Worm (Caenorhabditis elegans) whole organism, L1 larva: ENCODE data around the gene cutl-19.

Experiments
- C16A3.4 ChIP-seq: fragments of 150-350 bp; optimal IDR thresholded peaks from 2 replicates; lab custom pipeline; 2014; ENCODE audit warnings: missing biosample characterization, missing genetic modification characterization
- C34B4.2 ChIP-seq: sonication (generic microtip); optimal IDR thresholded peaks from 2 replicates; lab custom pipeline; 2017; ENCODE audit warnings: mild to moderate bottlenecking, missing genetic modification characterization, missing compliant biosample characterization
- F16B12.6 ChIP-seq: fragments of 150-350 bp; optimal IDR thresholded peaks from 2 replicates; lab custom pipeline; 2014; ENCODE audit warnings: missing biosample characterization, missing genetic modification characterization
- Y116A8C.19 ChIP-seq: sonication (generic microtip); optimal IDR thresholded peaks from 2 replicates; lab custom pipeline; 2016; ENCODE audit warnings: missing compliant biosample characterization, missing genetic modification characterization, borderline replicate concordance
- blmp-1 ChIP-seq: fragments of 150-350 bp; optimal IDR thresholded peaks from 2 replicates; lab custom pipeline; 2014; ENCODE audit warnings: missing biosample characterization, missing genetic modification characterization
- ceh-82 ChIP-seq, 3 experiments: fragments of 150-350 bp in 1 of 3; sonication (generic microtip) in 2 of 3; optimal IDR thresholded peaks; 2 replicates each; lab custom pipeline; 2014 to 2017; ENCODE audit warnings: missing biosample characterization in 3 of 3, missing genetic modification characterization in 3 of 3
- ceh-88 ChIP-seq: fragments of 200-800 bp; sonication (Bioruptor generic); IDR thresholded peaks from 2 replicates; pipeline ENCODE4 v1.3.6; 2022; ENCODE audit warnings: missing genetic modification characterization, missing compliant biosample characterization
- dpl-1 ChIP-seq, 3 experiments: fragments of 150-350 bp in 2 of 3; sonication (generic microtip) in 1 of 3; optimal IDR thresholded peaks; 2 replicates each; lab custom pipeline; 2014 to 2017; ENCODE audit warnings: missing biosample characterization in 3 of 3, missing genetic modification characterization in 3 of 3, missing genetic modification reagents in 3 of 3
- efl-1 ChIP-seq, 4 experiments: fragments of 150-350 bp; optimal IDR thresholded peaks in 3 of 4; peaks in 1 of 4; 1 replicate in 1 of 4; 2 replicates in 3 of 4; lab custom pipeline; 2014; ENCODE audit warnings: missing biosample characterization in 2 of 4, missing genetic modification characterization in 2 of 4, missing genetic modification reagents in 2 of 4
- efl-3 ChIP-seq: fragments of 200-800 bp; sonication (Bioruptor generic); optimal IDR thresholded peaks from 2 replicates; lab custom pipeline; 2018; ENCODE audit warnings: mild to moderate bottlenecking, missing genetic modification characterization, missing compliant biosample characterization
- egl-27 ChIP-seq, 2 experiments: fragments of 150-350 bp in 1 of 2; sonication (generic microtip); optimal IDR thresholded peaks; 3 replicates each; lab custom pipeline; 2017 to 2018; ENCODE audit warnings: missing biosample characterization in 2 of 2, missing genetic modification characterization in 2 of 2, missing genetic modification reagents in 2 of 2
- elt-2 ChIP-seq: sonication (generic microtip); optimal IDR thresholded peaks from 2 replicates; lab custom pipeline; 2016; ENCODE audit warnings: missing genetic modification characterization, mild to moderate bottlenecking, inconsistent platforms, missing compliant biosample characterization, missing genetic modification reagents
- elt-3 ChIP-seq, 6 experiments: fragments of 150-350 bp in 1 of 6; sonication (generic microtip); optimal IDR thresholded peaks; 2 replicates each; lab custom pipeline; 2017 to 2018; ENCODE audit warnings: missing biosample characterization in 6 of 6, missing genetic modification characterization in 6 of 6, inconsistent platforms in 1 of 6
- fkh-10 ChIP-seq: sonication (generic microtip); optimal IDR thresholded peaks from 2 replicates; lab custom pipeline; 2017; ENCODE audit warnings: missing biosample characterization, missing genetic modification reagents, missing genetic modification characterization
- fkh-8 ChIP-seq: sonication (generic microtip); optimal IDR thresholded peaks from 2 replicates; lab custom pipeline; 2016; ENCODE audit warnings: mild to moderate bottlenecking, missing genetic modification characterization, missing compliant biosample characterization
- irx-1 ChIP-seq: sonication (generic microtip); optimal IDR thresholded peaks from 2 replicates; lab custom pipeline; 2016; ENCODE audit warnings: missing genetic modification characterization, missing compliant biosample characterization
- jun-1 ChIP-seq: fragments of 150-350 bp; optimal IDR thresholded peaks from 2 replicates; lab custom pipeline; 2014; ENCODE audit warnings: missing biosample characterization, missing genetic modification reagents, missing genetic modification characterization
- lin-13 ChIP-seq: fragments of 150-350 bp; optimal IDR thresholded peaks from 2 replicates; lab custom pipeline; 2014; ENCODE audit warnings: missing biosample characterization, missing genetic modification reagents, missing genetic modification characterization
- lin-14 ChIP-seq: fragments of 200-800 bp; sonication (Bioruptor generic); optimal IDR thresholded peaks from 2 replicates; lab custom pipeline; 2018; ENCODE audit warnings: mild to moderate bottlenecking, missing genetic modification characterization, moderate library complexity, missing compliant biosample characterization
- lin-15B ChIP-seq: fragments of 150-350 bp; sonication (generic microtip); optimal IDR thresholded peaks from 3 replicates; lab custom pipeline; 2014; ENCODE audit warnings: missing biosample characterization, missing genetic modification characterization
- lin-35 ChIP-seq, 2 experiments: fragments of 150-350 bp; optimal IDR thresholded peaks; 2 replicates each; lab custom pipeline; 2014; ENCODE audit warnings: missing biosample characterization in 2 of 2, missing genetic modification characterization in 2 of 2, missing genetic modification reagents in 2 of 2
- lsy-2 ChIP-seq, 2 experiments: fragments of 150-350 bp; optimal IDR thresholded peaks; 2 replicates each; lab custom pipeline; 2014; ENCODE audit warnings: missing biosample characterization in 2 of 2, missing genetic modification characterization in 2 of 2
- mab-9 ChIP-seq: fragments of 200-800 bp; sonication (Bioruptor generic); IDR thresholded peaks from 2 replicates; pipeline ENCODE4 v1.3.6; 2022; ENCODE audit warnings: missing genetic modification reagents, missing genetic modification characterization, missing compliant biosample characterization
- mef-2 ChIP-seq: fragments of 150-350 bp; optimal IDR thresholded peaks from 2 replicates; lab custom pipeline; 2014; ENCODE audit warnings: missing biosample characterization, missing genetic modification characterization
- nhr-12 ChIP-seq: sonication (generic microtip); optimal IDR thresholded peaks from 2 replicates; lab custom pipeline; 2017; ENCODE audit warnings: missing biosample characterization, missing genetic modification characterization
- nhr-19 ChIP-seq: fragments of 200-800 bp; sonication (Bioruptor generic); conservative IDR thresholded peaks from 2 replicates; pipeline ENCODE4 v1.3.6; 2022; ENCODE audit warnings: missing genetic modification characterization, missing compliant biosample characterization
- nhr-47 ChIP-seq: sonication (generic microtip); optimal IDR thresholded peaks from 2 replicates; lab custom pipeline; 2016; ENCODE audit warnings: mild to moderate bottlenecking, missing genetic modification characterization, moderate library complexity, missing compliant biosample characterization
- nhr-71 ChIP-seq: sonication (generic microtip); optimal IDR thresholded peaks from 2 replicates; lab custom pipeline; 2016; ENCODE audit warnings: mild to moderate bottlenecking, missing genetic modification characterization, moderate library complexity, missing compliant biosample characterization
- nhr-84 ChIP-seq: sonication (generic microtip); optimal IDR thresholded peaks from 2 replicates; lab custom pipeline; 2017; ENCODE audit warnings: missing biosample characterization, missing genetic modification characterization
- nhr-90 ChIP-seq: sonication (generic microtip); optimal IDR thresholded peaks from 2 replicates; lab custom pipeline; 2016; ENCODE audit warnings: mild to moderate bottlenecking, missing genetic modification characterization, missing compliant biosample characterization; ENCODE audit not compliant: poor library complexity
- pax-3 ChIP-seq: fragments of 200-800 bp; sonication (Bioruptor generic); optimal IDR thresholded peaks from 2 replicates; lab custom pipeline; 2018; ENCODE audit warnings: mild to moderate bottlenecking, missing genetic modification characterization, moderate library complexity, missing compliant biosample characterization
- rnt-1 ChIP-seq: sonication (generic microtip); optimal IDR thresholded peaks from 2 replicates; lab custom pipeline; 2016; ENCODE audit warnings: mild to moderate bottlenecking, missing genetic modification characterization, moderate library complexity, missing compliant biosample characterization
- skn-1 ChIP-seq: fragments of 150-350 bp; optimal IDR thresholded peaks from 2 replicates; lab custom pipeline; 2014; ENCODE audit warnings: missing biosample characterization, missing genetic modification characterization
- snpc-4 ChIP-seq: fragments of 150-350 bp; optimal IDR thresholded peaks from 2 replicates; lab custom pipeline; 2014; ENCODE audit warnings: missing biosample characterization, missing genetic modification characterization
- snu-23 ChIP-seq: sonication (generic microtip); optimal IDR thresholded peaks from 2 replicates; lab custom pipeline; 2016; ENCODE audit warnings: missing genetic modification characterization, missing compliant biosample characterization
- unc-130 ChIP-seq: fragments of 150-350 bp; optimal IDR thresholded peaks from 2 replicates; lab custom pipeline; 2017; ENCODE audit warnings: missing biosample characterization, missing genetic modification characterization, inconsistent platforms
- unc-62 ChIP-seq: fragments of 150-350 bp; optimal IDR thresholded peaks from 2 replicates; lab custom pipeline; 2014; ENCODE audit warnings: missing biosample characterization, missing genetic modification reagents, missing genetic modification characterization
- unc-98 ChIP-seq: fragments of 200-800 bp; sonication (Bioruptor generic); IDR thresholded peaks from 2 replicates; pipeline ENCODE4 v1.3.6; 2022; ENCODE audit warnings: missing genetic modification characterization, missing compliant biosample characterization
- vab-15 ChIP-seq: sonication (generic microtip); optimal IDR thresholded peaks from 2 replicates; lab custom pipeline; 2017; ENCODE audit warnings: missing genotype, mild to moderate bottlenecking, missing genetic modification characterization, missing compliant biosample characterization
- zag-1 ChIP-seq: fragments of 150-350 bp; optimal IDR thresholded peaks from 2 replicates; lab custom pipeline; 2014; ENCODE audit warnings: missing biosample characterization, missing genetic modification characterization
- ztf-11 ChIP-seq, 2 experiments: sonication (generic microtip); optimal IDR thresholded peaks; 2 replicates each; lab custom pipeline; 2016 to 2017; ENCODE audit warnings: missing genetic modification characterization in 2 of 2, missing biosample characterization in 1 of 2, missing compliant biosample characterization in 1 of 2

The cutl-19 gene

ce11 chrIII:5193266-5193665 lies 24.1 kb downstream of the cutl-19 start:
- TF ChIP-seq dpl-1 (GFP tag; optimal IDR thresholded peaks at IDR 0.05; lab: Kevin White, UChicago) (peak; percentile 26 to 46 (median 27)), nhr-47 (no peak), lsy-2 (tag; optimal IDR thresholded peaks at IDR 0.05; lab: Kevin White, UChicago) (peak in 1 of 2 experiments; percentile 54), F16B12.6 (tag; lab: Kevin White, UChicago) (no peak), efl-1 (optimal IDR thresholded peaks at IDR 0.05; lab: Kevin White, UChicago) (peak; percentile 12 to 16), efl-1 (GFP tag; optimal IDR thresholded peaks at IDR 0.05 in 1 of 2; lab: Kevin White, UChicago) (peak in 1 of 2 experiments; percentile 7), lin-35 (GFP tag; optimal IDR thresholded peaks at IDR 0.05; lab: Kevin White, UChicago) (peak in 1 of 2 experiments; percentile 53), nhr-90 (no peak), nhr-12 (tag; lab: Kevin White, UChicago) (no peak), unc-98 (GFP tag; lab: Robert Waterston, UW) (no peak), ceh-88 (GFP tag; lab: Robert Waterston, UW) (no peak), blmp-1 (tag; lab: Kevin White, UChicago) (peak; percentile 53), C34B4.2 (tag; lab: Kevin White, UChicago) (no peak), zag-1 (tag; lab: Kevin White, UChicago) (no peak), nhr-71 (tag; lab: Kevin White, UChicago) (no peak), snpc-4 (no peak), nhr-84 (tag; lab: Kevin White, UChicago) (no peak)

ce11 chrIII:5190671-5191174 lies 26.7 kb downstream of the cutl-19 start, which contains the start of gene hira-1:
Gene hira-1, plus strand, starts transcription at chrIII:5191124.
- TF ChIP-seq nhr-12 (tag; lab: Kevin White, UChicago) (no peak), ceh-88 (GFP tag; lab: Robert Waterston, UW) (no peak), blmp-1 (tag; lab: Kevin White, UChicago) (peak; percentile 43), lin-15B (peak; percentile 62), Y116A8C.19 (tag; lab: Kevin White, UChicago) (no peak), elt-2 (tag; lab: Kevin White, UChicago) (no peak), unc-98 (GFP tag; lab: Robert Waterston, UW) (no peak), vab-15 (tag; lab: Kevin White, UChicago) (peak; percentile 12), F16B12.6 (tag; lab: Kevin White, UChicago) (no peak), mab-9 (GFP tag; lab: Robert Waterston, UW) (no peak), lin-35 (GFP tag; optimal IDR thresholded peaks at IDR 0.05; lab: Kevin White, UChicago) (peak; percentile 76 to 82), nhr-71 (tag; lab: Kevin White, UChicago) (no peak), fkh-10 (GFP tag; lab: Kevin White, UChicago) (no peak), dpl-1 (GFP tag; optimal IDR thresholded peaks at IDR 0.05; lab: Kevin White, UChicago) (peak; percentile 62 to 82 (median 63)), lsy-2 (tag; optimal IDR thresholded peaks at IDR 0.05; lab: Kevin White, UChicago) (peak; percentile 31 to 71), lin-14 (peak; percentile 21), unc-62 (GFP tag; lab: Kevin White, UChicago) (no peak), elt-3 (tag; optimal IDR thresholded peaks at IDR 0.05; lab: Kevin White, UChicago) (no peak), rnt-1 (tag; lab: Kevin White, UChicago) (no peak), efl-3 (GFP tag; lab: Kevin White, UChicago) (no peak), C16A3.4 (tag; lab: Kevin White, UChicago) (peak; percentile 49), jun-1 (tag; lab: Kevin White, UChicago) (no peak), ztf-11 (tag; optimal IDR thresholded peaks at IDR 0.05; lab: Kevin White, UChicago) (no peak), irx-1 (tag; lab: Kevin White, UChicago) (no peak), efl-1 (optimal IDR thresholded peaks at IDR 0.05; lab: Kevin White, UChicago) (peak; percentile 70 to 77), efl-1 (GFP tag; optimal IDR thresholded peaks at IDR 0.05 in 1 of 2; lab: Kevin White, UChicago) (peak; percentile 77 to 97), ceh-82 (tag; optimal IDR thresholded peaks at IDR 0.05; lab: Kevin White, UChicago) (no peak), unc-130 (tag; lab: Kevin White, UChicago) (no peak), pax-3 (tag; lab: Kevin White, UChicago) (no peak), mef-2 (tag; lab: Kevin White, UChicago) (no peak), egl-27 (tag; optimal IDR thresholded peaks at IDR 0.05; lab: Kevin White, UChicago) (no peak), skn-1 (no peak), snu-23 (GFP tag; lab: Kevin White, UChicago) (peak; percentile 16), nhr-19 (GFP tag; lab: Robert Waterston, UW) (no peak), fkh-8 (tag; lab: Kevin White, UChicago) (no peak), lin-13 (GFP tag; lab: Kevin White, UChicago) (no peak)
